Worm (Caenorhabditis elegans): ENCODE data around the gene ndnf-1.

Gene ndnf-1

DNA sequence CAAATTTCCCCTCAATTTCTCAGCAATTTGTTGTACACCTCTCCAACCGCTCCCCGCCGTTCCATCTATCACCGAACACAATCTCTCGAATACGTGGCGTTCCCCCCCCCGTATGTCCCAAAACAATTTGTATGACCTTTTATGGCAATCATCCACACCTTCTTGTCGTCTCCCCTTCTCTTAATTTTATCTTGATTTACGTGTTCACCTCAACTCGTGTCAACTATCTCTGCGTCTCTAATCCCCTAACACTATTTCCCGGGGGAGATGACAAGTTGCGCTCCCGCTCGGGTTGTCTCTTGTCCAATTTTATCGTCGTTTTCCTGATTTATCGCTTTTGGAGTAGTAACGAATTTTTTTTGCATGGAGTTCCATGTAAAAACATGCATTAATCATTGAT is 14.1 kb downstream of the ndnf-1 start:
- TF ChIP-seq flt-1 (GFP tag; IDR thresholded peaks at IDR 0.05) (no peak), ceh-36 (tag; optimal IDR thresholded peaks at IDR 0.05) (peak; percentile 3)

DNA sequence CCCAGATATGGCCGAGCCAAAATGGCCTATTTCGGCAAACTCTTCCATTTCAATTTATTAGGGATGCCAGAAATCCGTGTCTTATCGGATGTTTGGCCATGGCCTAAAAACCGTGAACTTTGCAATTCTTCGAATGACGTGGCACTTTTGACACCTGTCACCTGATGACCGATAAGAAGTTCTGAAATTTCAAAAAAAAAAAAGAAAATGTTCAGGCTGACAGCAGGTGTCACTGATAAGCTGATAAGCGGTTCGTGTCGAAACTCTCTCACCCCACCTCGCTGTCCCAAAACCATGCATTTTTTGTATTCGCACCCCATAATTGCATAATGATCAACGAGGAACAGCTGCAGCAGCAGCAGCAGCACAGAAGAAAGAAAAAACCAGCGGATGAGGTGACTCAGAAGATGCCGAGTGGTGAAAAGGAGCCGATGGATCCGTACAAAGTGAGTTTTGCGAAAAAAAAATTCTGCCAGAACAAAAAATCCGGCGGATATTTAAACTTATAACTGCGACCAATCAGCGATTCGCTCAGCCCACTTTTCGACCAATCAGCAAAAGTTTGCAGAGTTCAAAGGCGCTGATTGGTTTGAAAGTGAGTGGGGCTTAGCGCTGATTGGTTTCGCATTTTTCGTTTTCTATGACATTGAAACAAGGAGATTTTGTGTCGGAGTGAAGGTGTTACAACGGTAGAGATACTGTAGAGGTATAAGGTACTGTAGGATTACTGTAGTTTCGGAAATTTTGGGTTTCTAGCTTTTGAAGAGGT is 16.2 kb downstream of the ndnf-1 start, which contains the start of the genes Y54G2A.28 and vrp-1:
Gene Y54G2A.28, minus strand, starts transcription at position 48 of the 769 bp plus-strand sequence.
Gene vrp-1, plus strand, starts transcription at position 214 of the 769 bp plus-strand sequence.
- no peak for TF ChIP-seq hmbx-1 (tag; optimal IDR thresholded peaks at IDR 0.05)
- TF ChIP-seq F13C5.2 (tag; optimal IDR thresholded peaks at IDR 0.05), result no peak

DNA sequence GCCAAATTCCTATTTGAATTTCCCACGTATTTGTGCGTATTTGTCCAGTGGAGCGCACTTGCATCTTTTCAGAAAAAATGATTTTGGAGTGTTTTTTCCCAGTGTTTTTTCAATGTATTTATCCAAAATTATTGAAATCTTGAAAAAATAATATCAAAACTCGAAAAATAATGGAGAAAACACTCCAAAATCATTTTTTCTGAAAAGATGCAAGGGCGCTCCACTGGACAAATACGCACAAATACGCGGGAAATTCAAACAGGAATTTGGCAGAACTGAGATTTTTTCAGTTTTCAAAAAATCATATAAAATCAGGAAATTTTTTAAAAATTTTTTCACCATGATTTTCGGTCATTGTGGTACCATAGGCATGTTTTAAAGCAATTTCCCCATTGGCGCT is 17.1 kb downstream of the ndnf-1 start:
- TF ChIP-seq tra-4 (tag; optimal IDR thresholded peaks at IDR 0.05) (no peak), flt-1 (GFP tag; IDR thresholded peaks at IDR 0.05) (no peak), sea-1 (GFP tag; conservative IDR thresholded peaks at IDR 0.05) (no peak), hmg-4 (GFP tag; optimal IDR thresholded peaks at IDR 0.05) (no peak), F13C5.2 (tag; optimal IDR thresholded peaks at IDR 0.05) (no peak), tbx-37 (GFP tag; conservative IDR thresholded peaks at IDR 0.05) (no peak), ama-1 (optimal IDR thresholded peaks at IDR 0.05) (no peak), hnd-1 (tag; optimal IDR thresholded peaks at IDR 0.05) (no peak), ceh-13 (GFP tag; optimal IDR thresholded peaks at IDR 0.05) (no peak), tbx-11 (GFP tag; IDR thresholded peaks at IDR 0.05) (no peak), aly-1 (tag; optimal IDR thresholded peaks at IDR 0.05) (no peak), scrt-1 (GFP tag; IDR thresholded peaks at IDR 0.05) (no peak), ets-7 (tag; optimal IDR thresholded peaks at IDR 0.05) (no peak), B0310.2 (tag; optimal IDR thresholded peaks at IDR 0.05) (no peak), pes-1 (GFP tag; IDR thresholded peaks at IDR 0.05) (no peak), ceh-36 (tag; optimal IDR thresholded peaks at IDR 0.05) (no peak)

DNA sequence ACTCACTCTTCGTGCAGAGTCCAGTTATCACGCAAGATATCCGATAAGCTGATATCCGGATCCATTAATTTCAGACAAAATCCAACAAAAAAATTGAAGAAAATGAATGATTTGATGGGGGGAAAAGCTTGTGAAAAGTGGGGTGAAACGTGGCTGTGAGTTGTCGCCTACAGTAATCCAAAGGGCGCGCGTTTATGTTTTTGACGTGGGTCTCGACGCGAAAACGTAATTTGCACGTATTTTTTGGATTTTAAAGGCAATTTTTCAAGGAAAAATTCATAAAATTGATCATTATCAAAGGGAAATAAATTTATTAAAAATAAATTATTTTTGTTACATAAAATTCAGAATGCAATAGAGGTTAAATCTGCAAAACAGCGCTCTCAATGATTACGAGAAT is 19.9 kb downstream of the ndnf-1 start, which contains the start of gene Y54G2A.73:
Gene Y54G2A.73, minus strand, starts transcription at position 65 of the 400 bp plus-strand sequence.
- no peak for TF ChIP-seq pes-1 (GFP tag; IDR thresholded peaks at IDR 0.05)
- no peak for TF ChIP-seq B0310.2 (tag; optimal IDR thresholded peaks at IDR 0.05)
- TF ChIP-seq ceh-36 (tag; optimal IDR thresholded peaks at IDR 0.05), result no peak
- no peak for TF ChIP-seq hmg-4 (GFP tag; optimal IDR thresholded peaks at IDR 0.05)
- TF ChIP-seq tra-4 (tag; optimal IDR thresholded peaks at IDR 0.05), result no peak
- TF ChIP-seq F13C5.2 (tag; optimal IDR thresholded peaks at IDR 0.05), result no peak
- no peak for TF ChIP-seq ets-7 (tag; optimal IDR thresholded peaks at IDR 0.05)
- TF ChIP-seq flt-1 (GFP tag; IDR thresholded peaks at IDR 0.05), result no peak
- TF ChIP-seq tbx-37 (GFP tag; conservative IDR thresholded peaks at IDR 0.05), result no peak
- no peak for TF ChIP-seq ama-1 (optimal IDR thresholded peaks at IDR 0.05)
- TF ChIP-seq hmbx-1 (tag; optimal IDR thresholded peaks at IDR 0.05), result no peak
- TF ChIP-seq hnd-1 (tag; optimal IDR thresholded peaks at IDR 0.05), result no peak
- TF ChIP-seq tbx-11 (GFP tag; IDR thresholded peaks at IDR 0.05), result no peak
- TF ChIP-seq scrt-1 (GFP tag; IDR thresholded peaks at IDR 0.05), result no peak
- no peak for TF ChIP-seq ceh-13 (GFP tag; optimal IDR thresholded peaks at IDR 0.05)

DNA sequence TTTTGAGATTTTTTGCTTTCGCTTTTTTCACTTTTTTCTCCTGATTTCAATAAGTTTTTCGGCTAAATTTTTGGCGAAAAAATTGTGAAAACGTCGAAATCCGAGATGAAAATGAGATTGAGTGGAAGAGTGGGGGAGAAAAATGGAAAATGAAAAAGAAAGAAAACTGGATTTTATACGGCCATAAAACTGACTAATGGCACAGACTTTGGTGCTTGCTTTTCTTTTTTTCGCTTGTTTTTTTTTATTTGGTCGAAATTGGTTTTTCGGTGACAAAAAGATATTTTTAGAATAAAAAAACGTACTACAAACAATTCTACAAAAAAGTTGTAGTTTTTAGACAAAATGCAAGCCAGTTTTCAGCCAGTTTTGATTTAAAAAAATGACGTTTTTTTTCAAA is 25.9 kb downstream of the ndnf-1 start:
- TF ChIP-seq tra-4 (tag; optimal IDR thresholded peaks at IDR 0.05) (no peak), pes-1 (GFP tag; IDR thresholded peaks at IDR 0.05) (no peak), hmg-4 (GFP tag; optimal IDR thresholded peaks at IDR 0.05) (no peak), ceh-36 (tag; optimal IDR thresholded peaks at IDR 0.05) (no peak), ceh-13 (GFP tag; optimal IDR thresholded peaks at IDR 0.05) (no peak), tbx-37 (GFP tag; conservative IDR thresholded peaks at IDR 0.05) (no peak), scrt-1 (GFP tag; IDR thresholded peaks at IDR 0.05) (no peak), hmbx-1 (tag; optimal IDR thresholded peaks at IDR 0.05) (no peak), sea-1 (GFP tag; conservative IDR thresholded peaks at IDR 0.05) (no peak), F13C5.2 (tag; optimal IDR thresholded peaks at IDR 0.05) (no peak)

DNA sequence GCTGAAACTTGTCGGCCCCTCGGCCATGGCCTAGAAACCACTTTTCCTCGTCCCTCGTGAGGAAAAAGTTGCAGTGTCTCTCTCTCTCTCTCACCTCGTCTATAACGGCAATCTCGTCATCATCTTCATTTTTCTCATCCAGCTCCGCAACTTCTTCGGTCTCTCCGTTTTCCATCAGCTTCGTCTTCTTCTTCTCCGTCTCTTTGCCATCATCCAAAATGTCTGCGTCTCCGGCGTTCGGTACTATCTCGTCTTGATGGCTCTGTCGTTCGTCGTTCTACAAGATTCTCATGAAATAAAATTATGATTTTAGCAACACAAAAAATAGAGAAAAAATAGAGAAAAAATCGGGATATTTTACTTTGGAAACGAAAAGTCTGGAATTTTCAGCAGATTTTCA is 27.2 kb downstream of the ndnf-1 start:
- TF ChIP-seq hnd-1 (tag; optimal IDR thresholded peaks at IDR 0.05) (no peak), hmg-4 (GFP tag; optimal IDR thresholded peaks at IDR 0.05) (no peak), tra-4 (tag; optimal IDR thresholded peaks at IDR 0.05) (no peak), scrt-1 (GFP tag; IDR thresholded peaks at IDR 0.05) (no peak), B0310.2 (tag; optimal IDR thresholded peaks at IDR 0.05) (no peak), tbx-11 (GFP tag; IDR thresholded peaks at IDR 0.05) (no peak), pes-1 (GFP tag; IDR thresholded peaks at IDR 0.05) (no peak), ets-7 (tag; optimal IDR thresholded peaks at IDR 0.05) (no peak), ceh-13 (GFP tag; optimal IDR thresholded peaks at IDR 0.05) (no peak), ceh-36 (tag; optimal IDR thresholded peaks at IDR 0.05) (no peak), ama-1 (optimal IDR thresholded peaks at IDR 0.05) (no peak), hmbx-1 (tag; optimal IDR thresholded peaks at IDR 0.05) (no peak), F13C5.2 (tag; optimal IDR thresholded peaks at IDR 0.05) (no peak), flt-1 (GFP tag; IDR thresholded peaks at IDR 0.05) (no peak), tbx-37 (GFP tag; conservative IDR thresholded peaks at IDR 0.05) (no peak), sea-1 (GFP tag; conservative IDR thresholded peaks at IDR 0.05) (no peak), aly-1 (tag; optimal IDR thresholded peaks at IDR 0.05) (no peak)

DNA sequence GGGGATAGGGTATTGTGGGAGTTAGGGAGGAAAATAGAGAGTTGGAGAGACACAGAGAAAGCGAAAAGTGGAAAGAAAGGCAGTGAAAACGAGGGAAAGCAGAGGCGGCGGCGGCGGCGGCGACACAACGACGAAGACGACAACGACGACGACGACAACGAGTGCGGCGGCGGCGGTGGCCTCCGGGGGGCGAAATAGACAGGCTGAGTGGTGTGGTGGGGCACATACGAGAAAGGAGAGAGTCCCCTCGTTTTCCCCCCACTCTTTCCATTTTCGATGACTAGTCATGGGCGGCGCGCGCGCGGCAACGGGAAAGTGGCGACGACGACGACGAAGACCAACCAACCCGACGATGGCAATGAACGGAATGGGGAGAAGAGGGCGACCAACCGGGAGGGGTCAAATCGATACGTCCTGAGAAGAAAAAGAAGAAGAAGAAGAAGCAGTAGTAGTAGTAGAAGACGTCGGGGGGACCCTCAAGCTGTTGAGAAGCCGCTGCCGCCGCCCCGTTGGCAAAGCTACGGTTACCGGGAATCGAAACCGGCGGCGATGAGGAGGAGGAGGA is 30.1 kb downstream of the ndnf-1 start:
- TF ChIP-seq flt-1 (GFP tag; IDR thresholded peaks at IDR 0.05) (no peak), hmg-4 (GFP tag; optimal IDR thresholded peaks at IDR 0.05) (peak; percentile 39), hmbx-1 (tag; optimal IDR thresholded peaks at IDR 0.05) (no peak), B0310.2 (tag; optimal IDR thresholded peaks at IDR 0.05) (no peak), aly-1 (tag; optimal IDR thresholded peaks at IDR 0.05) (peak; percentile 67), F13C5.2 (tag; optimal IDR thresholded peaks at IDR 0.05) (peak; percentile 16), ceh-13 (GFP tag; optimal IDR thresholded peaks at IDR 0.05) (no peak), tbx-11 (GFP tag; IDR thresholded peaks at IDR 0.05) (no peak)
